Worm (Caenorhabditis elegans): ENCODE data around the gene F35C11.3.

DNA sequence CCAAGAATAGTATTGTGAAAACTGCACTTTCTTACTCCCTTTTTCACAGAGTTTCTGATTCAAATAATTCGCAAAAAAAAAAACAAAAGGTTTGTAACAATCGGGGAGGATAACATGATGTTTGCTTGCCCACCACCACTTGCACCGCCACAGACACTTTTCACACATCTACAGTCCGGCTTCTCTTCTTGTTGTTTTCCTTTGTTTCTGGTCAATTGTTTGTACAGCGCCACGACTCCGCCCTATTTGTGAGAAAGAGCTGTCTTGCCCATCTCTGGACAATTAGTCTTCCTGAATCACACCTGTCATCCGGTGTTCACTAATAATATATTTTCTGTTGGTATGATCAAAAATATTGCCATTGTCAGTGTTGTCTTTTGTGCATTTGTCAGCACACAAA, 15.6 kb upstream of the F35C11.3 start, which contains the start of gene M110.9:
- no peak for TF ChIP-seq dao-5 (tag; optimal IDR thresholded peaks at IDR 0.05)
- no peak for TF ChIP-seq W03F9.2 (tag; optimal IDR thresholded peaks at IDR 0.05)
- TF ChIP-seq him-1 (tag; optimal IDR thresholded peaks at IDR 0.05): no peak

Measured in whole organism, L4/young adult.